Worm (Caenorhabditis elegans) whole organism, L1 larva: Measurements from ENCODE around the gene H05C05.2.

Source experiments
- C16A3.4 ChIP-seq: fragments of 150-350 bp; optimal IDR thresholded peaks from 2 replicates; lab custom pipeline; 2014; ENCODE audit warnings: missing biosample characterization, missing genetic modification characterization
- C34B4.2 ChIP-seq: sonication (generic microtip); optimal IDR thresholded peaks from 2 replicates; lab custom pipeline; 2017; ENCODE audit warnings: mild to moderate bottlenecking, missing genetic modification characterization, missing compliant biosample characterization
- aha-1 ChIP-seq: fragments of 150-350 bp; optimal IDR thresholded peaks from 2 replicates; lab custom pipeline; 2014; ENCODE audit warnings: missing biosample characterization, missing genetic modification characterization
- aly-2 ChIP-seq: fragments of 150-350 bp; optimal IDR thresholded peaks from 2 replicates; lab custom pipeline; 2014; ENCODE audit warnings: missing biosample characterization, missing genetic modification characterization
- blmp-1 ChIP-seq: fragments of 150-350 bp; optimal IDR thresholded peaks from 2 replicates; lab custom pipeline; 2014; ENCODE audit warnings: missing biosample characterization, missing genetic modification characterization
- ceh-63 ChIP-seq: fragments of 200-800 bp; sonication (Bioruptor generic); optimal IDR thresholded peaks from 2 replicates; lab custom pipeline; 2018; ENCODE audit warnings: mild to moderate bottlenecking, missing genetic modification characterization, missing compliant biosample characterization
- ceh-88 ChIP-seq: fragments of 200-800 bp; sonication (Bioruptor generic); IDR thresholded peaks from 2 replicates; pipeline ENCODE4 v1.3.6; 2022; ENCODE audit warnings: missing genetic modification characterization, missing compliant biosample characterization
- ceh-90 ChIP-seq: sonication (generic microtip); optimal IDR thresholded peaks from 2 replicates; lab custom pipeline; 2016; ENCODE audit warnings: missing genetic modification characterization, missing compliant biosample characterization
- dsc-1 ChIP-seq: sonication (generic microtip); optimal IDR thresholded peaks from 2 replicates; lab custom pipeline; 2016; ENCODE audit warnings: mild to moderate bottlenecking, missing genetic modification characterization, missing compliant biosample characterization
- efl-1 ChIP-seq, 4 experiments: fragments of 150-350 bp; optimal IDR thresholded peaks in 3 of 4; peaks in 1 of 4; 1 replicate in 1 of 4; 2 replicates in 3 of 4; lab custom pipeline; 2014; ENCODE audit warnings: missing biosample characterization in 2 of 4, missing genetic modification characterization in 2 of 4, missing genetic modification reagents in 2 of 4
- efl-3 ChIP-seq: fragments of 200-800 bp; sonication (Bioruptor generic); optimal IDR thresholded peaks from 2 replicates; lab custom pipeline; 2018; ENCODE audit warnings: mild to moderate bottlenecking, missing genetic modification characterization, missing compliant biosample characterization
- egl-27 ChIP-seq, 2 experiments: fragments of 150-350 bp in 1 of 2; sonication (generic microtip); optimal IDR thresholded peaks; 3 replicates each; lab custom pipeline; 2017 to 2018; ENCODE audit warnings: missing biosample characterization in 2 of 2, missing genetic modification characterization in 2 of 2, missing genetic modification reagents in 2 of 2
- elt-2 ChIP-seq: sonication (generic microtip); optimal IDR thresholded peaks from 2 replicates; lab custom pipeline; 2016; ENCODE audit warnings: missing genetic modification characterization, mild to moderate bottlenecking, inconsistent platforms, missing compliant biosample characterization, missing genetic modification reagents
- ets-5 ChIP-seq: fragments of 200-800 bp; sonication (Bioruptor generic); IDR thresholded peaks from 2 replicates; pipeline ENCODE4 v1.3.6; 2022; ENCODE audit warnings: missing genetic modification characterization, missing compliant biosample characterization
- fkh-10 ChIP-seq: sonication (generic microtip); optimal IDR thresholded peaks from 2 replicates; lab custom pipeline; 2017; ENCODE audit warnings: missing biosample characterization, missing genetic modification reagents, missing genetic modification characterization
- fkh-4 ChIP-seq: sonication (generic microtip); optimal IDR thresholded peaks from 2 replicates; lab custom pipeline; 2016; ENCODE audit warnings: missing compliant biosample characterization, missing genetic modification characterization, borderline replicate concordance
- grh-1 ChIP-seq: fragments of 200-800 bp; sonication (Bioruptor generic); IDR thresholded peaks from 2 replicates; pipeline ENCODE4 v1.3.6; 2022; ENCODE audit warnings: missing genetic modification reagents, missing genetic modification characterization, missing compliant biosample characterization
- hpl-2 ChIP-seq: fragments of 150-350 bp; optimal IDR thresholded peaks from 2 replicates; lab custom pipeline; 2014; ENCODE audit warnings: missing biosample characterization, missing genetic modification reagents, missing genetic modification characterization
- lin-35 ChIP-seq, 2 experiments: fragments of 150-350 bp; optimal IDR thresholded peaks; 2 replicates each; lab custom pipeline; 2014; ENCODE audit warnings: missing biosample characterization in 2 of 2, missing genetic modification characterization in 2 of 2, missing genetic modification reagents in 2 of 2
- mab-9 ChIP-seq: fragments of 200-800 bp; sonication (Bioruptor generic); IDR thresholded peaks from 2 replicates; pipeline ENCODE4 v1.3.6; 2022; ENCODE audit warnings: missing genetic modification reagents, missing genetic modification characterization, missing compliant biosample characterization
- mef-2 ChIP-seq: fragments of 150-350 bp; optimal IDR thresholded peaks from 2 replicates; lab custom pipeline; 2014; ENCODE audit warnings: missing biosample characterization, missing genetic modification characterization
- mep-1 ChIP-seq: fragments of 150-350 bp; optimal IDR thresholded peaks from 2 replicates; lab custom pipeline; 2014; ENCODE audit warnings: missing biosample characterization, missing genetic modification characterization
- nhr-19 ChIP-seq: fragments of 200-800 bp; sonication (Bioruptor generic); conservative IDR thresholded peaks from 2 replicates; pipeline ENCODE4 v1.3.6; 2022; ENCODE audit warnings: missing genetic modification characterization, missing compliant biosample characterization
- nhr-237 ChIP-seq: fragments of 150-350 bp; optimal IDR thresholded peaks from 2 replicates; lab custom pipeline; 2014; ENCODE audit warnings: missing biosample characterization, missing genetic modification characterization
- nhr-28 ChIP-seq: fragments of 150-350 bp; optimal IDR thresholded peaks from 2 replicates; lab custom pipeline; 2014; ENCODE audit warnings: missing biosample characterization, missing genetic modification characterization
- nhr-71 ChIP-seq: sonication (generic microtip); optimal IDR thresholded peaks from 2 replicates; lab custom pipeline; 2016; ENCODE audit warnings: mild to moderate bottlenecking, missing genetic modification characterization, moderate library complexity, missing compliant biosample characterization
- nhr-84 ChIP-seq: sonication (generic microtip); optimal IDR thresholded peaks from 2 replicates; lab custom pipeline; 2017; ENCODE audit warnings: missing biosample characterization, missing genetic modification characterization
- nhr-85 ChIP-seq: sonication (generic microtip); peaks from one replicate; lab custom pipeline; 2016; ENCODE audit warnings: missing genetic modification characterization, inconsistent platforms, missing compliant biosample characterization
- pag-3 ChIP-seq: sonication (generic microtip); optimal IDR thresholded peaks from 2 replicates; lab custom pipeline; 2017; ENCODE audit warnings: missing genetic modification characterization, mild to moderate bottlenecking, missing compliant biosample characterization, antibody characterized with exemption, borderline replicate concordance; ENCODE audit not compliant: insufficient read depth
- rnt-1 ChIP-seq: sonication (generic microtip); optimal IDR thresholded peaks from 2 replicates; lab custom pipeline; 2016; ENCODE audit warnings: mild to moderate bottlenecking, missing genetic modification characterization, moderate library complexity, missing compliant biosample characterization
- skn-1 ChIP-seq: fragments of 150-350 bp; optimal IDR thresholded peaks from 2 replicates; lab custom pipeline; 2014; ENCODE audit warnings: missing biosample characterization, missing genetic modification characterization
- swsn-7 ChIP-seq: sonication (generic microtip); optimal IDR thresholded peaks from 2 replicates; lab custom pipeline; 2016; ENCODE audit warnings: missing genetic modification characterization, missing compliant biosample characterization
- tlp-1 ChIP-seq: fragments of 150-350 bp; optimal IDR thresholded peaks from 2 replicates; lab custom pipeline; 2014; ENCODE audit warnings: missing biosample characterization, missing genetic modification characterization
- unc-130 ChIP-seq: fragments of 150-350 bp; optimal IDR thresholded peaks from 2 replicates; lab custom pipeline; 2017; ENCODE audit warnings: missing biosample characterization, missing genetic modification characterization, inconsistent platforms
- unc-62 ChIP-seq: fragments of 150-350 bp; optimal IDR thresholded peaks from 2 replicates; lab custom pipeline; 2014; ENCODE audit warnings: missing biosample characterization, missing genetic modification reagents, missing genetic modification characterization
- vab-15 ChIP-seq: sonication (generic microtip); optimal IDR thresholded peaks from 2 replicates; lab custom pipeline; 2017; ENCODE audit warnings: missing genotype, mild to moderate bottlenecking, missing genetic modification characterization, missing compliant biosample characterization
- xbp-1 ChIP-seq: sonication (generic microtip); optimal IDR thresholded peaks from 2 replicates; lab custom pipeline; 2016; ENCODE audit warnings: missing genetic modification characterization, missing compliant biosample characterization
- zag-1 ChIP-seq: fragments of 150-350 bp; optimal IDR thresholded peaks from 2 replicates; lab custom pipeline; 2014; ENCODE audit warnings: missing biosample characterization, missing genetic modification characterization
- zip-4 ChIP-seq: fragments of 200-800 bp; sonication (Bioruptor generic); optimal IDR thresholded peaks from 2 replicates; lab custom pipeline; 2018; ENCODE audit warnings: mild to moderate bottlenecking, missing genetic modification characterization, moderate library complexity, missing compliant biosample characterization
- ztf-11 ChIP-seq, 2 experiments: sonication (generic microtip); optimal IDR thresholded peaks; 2 replicates each; lab custom pipeline; 2016 to 2017; ENCODE audit warnings: missing genetic modification characterization in 2 of 2, missing biosample characterization in 1 of 2, missing compliant biosample characterization in 1 of 2
- ztf-4 ChIP-seq: fragments of 150-350 bp; optimal IDR thresholded peaks from 2 replicates; lab custom pipeline; 2014; ENCODE audit warnings: missing biosample characterization, missing genetic modification characterization

H05C05.2 gene

DNA sequence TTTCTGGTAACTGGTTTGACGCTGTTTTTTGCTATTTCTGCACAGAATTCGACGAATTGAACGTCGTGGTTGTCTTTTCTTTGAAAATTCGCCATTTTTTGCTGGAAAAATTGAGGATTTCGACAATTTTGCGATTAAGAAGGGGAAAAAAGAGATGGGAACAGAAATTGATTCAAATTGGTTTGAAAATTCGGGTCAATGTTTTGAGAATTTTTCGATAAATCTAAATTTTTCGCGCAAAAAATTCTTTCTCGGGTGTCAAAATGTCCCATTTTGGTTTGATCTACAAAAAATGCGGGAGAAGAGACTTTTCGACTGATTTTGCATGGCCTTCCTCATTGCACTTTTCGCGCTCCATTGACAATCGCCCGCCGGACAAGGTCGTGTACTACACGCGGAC lies at the start of gene H05C05.2:
TSS of gene H05C05.2 (minus strand) at position 101 of the 400 bp plus-strand sequence.
- TF ChIP-seq rnt-1 (no peak), unc-130 (no peak), mep-1 (tag; lab: Kevin White, UChicago) (no peak), skn-1 (no peak), C16A3.4 (tag; lab: Kevin White, UChicago) (no peak), unc-62 (GFP tag; lab: Kevin White, UChicago) (no peak), nhr-84 (tag; lab: Kevin White, UChicago) (no peak), ceh-88 (GFP tag; lab: Robert Waterston, UW) (no peak), efl-1 (optimal IDR thresholded peaks at IDR 0.05; lab: Kevin White, UChicago) (no peak), efl-1 (GFP tag; optimal IDR thresholded peaks at IDR 0.05 in 1 of 2; lab: Kevin White, UChicago) (no peak), mab-9 (no peak), tlp-1 (tag; lab: Kevin White, UChicago) (no peak), vab-15 (tag; lab: Kevin White, UChicago) (no peak), xbp-1 (tag; lab: Kevin White, UChicago) (no peak), hpl-2 (GFP tag; lab: Kevin White, UChicago) (no peak), ztf-4 (tag; lab: Kevin White, UChicago) (no peak), ets-5 (GFP tag; lab: Robert Waterston, UW) (no peak), ceh-63 (no peak), aly-2 (tag; lab: Kevin White, UChicago) (no peak), fkh-10 (GFP tag; lab: Kevin White, UChicago) (no peak)

DNA sequence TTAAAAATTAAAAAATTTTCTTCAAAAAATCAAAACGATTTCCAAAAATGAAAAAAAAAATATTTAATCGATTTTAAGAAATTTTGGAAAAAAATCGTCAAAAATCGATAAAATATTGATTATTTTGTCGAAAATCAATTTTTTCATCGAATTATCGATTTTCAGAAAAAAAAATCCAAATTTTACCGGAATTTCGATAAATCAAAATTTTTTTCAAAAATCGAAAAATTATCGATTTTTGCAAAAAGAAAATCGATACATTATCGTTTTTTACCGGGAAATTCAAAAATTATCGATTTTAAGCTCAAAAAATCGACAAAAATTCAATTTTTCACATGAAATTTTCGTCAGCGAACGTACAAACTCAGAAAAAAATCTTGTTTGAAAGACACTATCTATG lies 29.9 kb upstream of the H05C05.2 start:
- no peak for TF ChIP-seq fkh-10 (GFP tag; lab: Kevin White, UChicago)
- TF ChIP-seq lin-35 (GFP tag; optimal IDR thresholded peaks at IDR 0.05; lab: Kevin White, UChicago): no peak
- TF ChIP-seq nhr-28 (tag; lab: Kevin White, UChicago): no peak
- no peak for TF ChIP-seq grh-1
- TF ChIP-seq nhr-237 (tag; lab: Kevin White, UChicago): no peak
- TF ChIP-seq, all 84 proteins: peak for 0

DNA sequence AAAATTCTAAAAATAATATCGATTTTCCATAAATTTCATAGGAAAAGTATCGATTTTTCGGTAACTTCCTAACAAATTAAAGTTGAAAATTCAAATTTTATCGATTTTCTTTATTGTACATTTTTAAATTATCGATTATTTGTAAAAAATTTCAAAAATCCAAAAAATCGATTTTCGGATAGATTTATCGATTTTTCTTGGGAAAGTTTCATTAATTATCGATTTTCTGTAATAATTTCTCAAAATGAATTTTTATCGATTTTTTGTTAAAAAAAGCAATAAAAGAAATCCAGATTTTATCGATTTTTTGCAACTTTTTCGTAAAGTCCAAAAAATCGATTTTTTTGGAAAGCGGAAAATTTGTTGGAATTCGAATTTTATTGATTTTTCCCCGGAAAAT lies 28.5 kb upstream of the H05C05.2 start:
- TF ChIP-seq nhr-19 (GFP tag; lab: Robert Waterston, UW) (no peak), pag-3 (no peak), blmp-1 (tag; lab: Kevin White, UChicago) (no peak), efl-1 (optimal IDR thresholded peaks at IDR 0.05; lab: Kevin White, UChicago) (no peak), efl-1 (GFP tag; optimal IDR thresholded peaks at IDR 0.05 in 1 of 2; lab: Kevin White, UChicago) (no peak), grh-1 (no peak), elt-2 (tag; lab: Kevin White, UChicago) (no peak), aha-1 (no peak), unc-62 (GFP tag; lab: Kevin White, UChicago) (no peak), ztf-11 (tag; optimal IDR thresholded peaks at IDR 0.05; lab: Kevin White, UChicago) (no peak), C34B4.2 (tag; lab: Kevin White, UChicago) (no peak), dsc-1 (tag; lab: Kevin White, UChicago) (no peak), efl-3 (no peak), ceh-90 (no peak)

DNA sequence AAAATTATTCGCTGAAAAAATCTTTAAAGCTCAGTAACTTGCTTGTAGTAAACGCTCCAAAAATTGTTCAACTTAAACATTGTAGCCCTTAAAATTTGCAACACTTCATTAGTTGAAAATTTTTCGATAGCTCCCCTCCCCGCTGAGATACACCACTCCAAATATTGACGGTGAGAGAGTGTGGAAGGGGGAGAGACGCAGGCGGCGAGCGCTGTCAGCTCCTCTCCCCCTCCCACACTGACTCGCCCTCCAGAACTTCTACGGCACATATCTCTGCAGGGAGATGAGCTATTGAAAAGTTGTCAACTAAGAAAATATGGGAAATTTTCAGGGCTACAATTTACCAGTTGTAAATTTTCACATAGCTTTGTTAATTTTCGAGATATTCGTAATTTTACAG lies 26.8 kb upstream of the H05C05.2 start:
- TF ChIP-seq fkh-4 (tag; lab: Kevin White, UChicago) (no peak), ets-5 (GFP tag; lab: Robert Waterston, UW) (no peak), zip-4 (GFP tag; lab: Kevin White, UChicago) (no peak), nhr-84 (tag; lab: Kevin White, UChicago) (no peak), mef-2 (no peak), nhr-85 (tag; lab: Kevin White, UChicago) (no peak), aly-2 (tag; lab: Kevin White, UChicago) (no peak), swsn-7 (tag; lab: Kevin White, UChicago) (no peak), nhr-19 (GFP tag; lab: Robert Waterston, UW) (no peak), nhr-71 (tag; lab: Kevin White, UChicago) (no peak), zag-1 (tag; lab: Kevin White, UChicago) (no peak), lin-35 (GFP tag; optimal IDR thresholded peaks at IDR 0.05; lab: Kevin White, UChicago) (no peak), hpl-2 (GFP tag; lab: Kevin White, UChicago) (no peak), egl-27 (tag; optimal IDR thresholded peaks at IDR 0.05; lab: Kevin White, UChicago) (no peak), unc-62 (GFP tag; lab: Kevin White, UChicago) (no peak), elt-2 (tag; lab: Kevin White, UChicago) (no peak), ceh-90 (no peak)
